Fruit fly (Drosophila melanogaster): Measurements from ENCODE around the gene sds22.

Gene sds22

DNA sequence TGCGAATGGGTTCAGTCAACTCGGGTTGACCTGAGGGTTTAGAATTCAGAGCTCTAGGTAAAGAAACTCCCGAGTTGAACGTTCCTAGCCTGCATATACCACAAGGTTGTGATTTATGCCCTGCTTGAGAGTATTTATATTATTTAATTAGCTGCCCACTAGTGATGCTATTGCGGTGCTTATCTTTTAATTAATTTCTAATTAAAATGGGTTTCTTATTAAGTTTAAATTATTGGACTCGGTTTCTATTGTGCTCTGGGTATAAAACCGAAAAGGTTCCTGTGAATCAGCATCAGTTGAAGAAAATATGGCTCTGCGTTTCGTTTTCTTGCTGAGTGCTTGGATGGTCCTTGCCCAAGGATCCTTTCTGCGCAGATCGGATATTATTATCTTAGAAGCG lies 24.0 kb downstream of the sds22 start, which contains the start of gene CG5866:
Gene CG5866, plus strand, starts transcription at position 301 of the 400 bp plus-strand sequence.
- TF ChIP-seq TFAM (GFP tag; optimal IDR thresholded peaks at IDR 0.05): no peak
- no peak for TF ChIP-seq CG2875 (GFP tag; optimal IDR thresholded peaks at IDR 0.05)

DNA sequence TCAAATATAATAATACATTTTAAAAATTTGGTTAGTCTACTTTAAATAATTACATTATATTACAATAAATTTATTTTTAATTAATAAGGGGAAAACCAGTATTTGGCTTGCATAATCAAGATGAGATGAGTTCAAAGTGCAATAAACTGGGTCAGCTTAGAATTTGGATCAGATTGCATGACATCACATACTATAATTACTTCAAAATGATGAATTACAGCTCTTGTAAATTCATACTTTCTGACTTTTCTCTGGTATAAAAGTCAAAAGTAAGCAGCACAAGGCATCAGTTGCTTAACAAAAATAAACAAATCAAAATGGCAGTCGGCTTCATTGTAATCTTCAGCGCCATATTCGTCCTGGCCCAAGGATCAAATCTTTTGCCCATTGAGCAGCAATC lies 25.8 kb downstream of the sds22 start, which contains the start of gene CG33333:
Gene CG33333, plus strand, starts transcription at position 301 of the 400 bp plus-strand sequence.
- no peak for TF ChIP-seq CG4328 (GFP tag; optimal IDR thresholded peaks at IDR 0.05)
- TF ChIP-seq CG31365 (tag; optimal IDR thresholded peaks at IDR 0.05): no peak
- TF ChIP-seq CG16813 (GFP tag; IDR thresholded peaks at IDR 0.05; ENCODE audit: partially characterized antibody): no peak
- TF ChIP-seq Deaf1 (tag; optimal IDR thresholded peaks at IDR 0.05): no peak
- no peak for TF ChIP-seq Med (GFP tag)
- no peak for TF ChIP-seq inv (GFP tag; IDR thresholded peaks at IDR 0.05; ENCODE audit: partially characterized antibody)
- no peak for TF ChIP-seq CG3995 (GFP tag; optimal IDR thresholded peaks at IDR 0.05)
- TF ChIP-seq CG1024 (GFP tag; IDR thresholded peaks at IDR 0.05): no peak
- TF ChIP-seq Ssrp (tag; optimal IDR thresholded peaks at IDR 0.05): no peak
- TF ChIP-seq CG3726 (GFP tag; IDR thresholded peaks at IDR 0.05): no peak
- TF ChIP-seq mam (GFP tag; optimal IDR thresholded peaks at IDR 0.05): no peak
- TF ChIP-seq CG12391 (tag; optimal IDR thresholded peaks at IDR 0.05): no peak
- TF ChIP-seq CG5245 (GFP tag; optimal IDR thresholded peaks at IDR 0.05): no peak
- no peak for TF ChIP-seq CG17328 (GFP tag; IDR thresholded peaks at IDR 0.05)
- TF ChIP-seq slou (GFP tag; optimal IDR thresholded peaks at IDR 0.05): no peak
- no peak for TF ChIP-seq CG12769 (tag; optimal IDR thresholded peaks at IDR 0.05)
- TF ChIP-seq vvl (GFP tag; IDR thresholded peaks at IDR 0.05): no peak

DNA sequence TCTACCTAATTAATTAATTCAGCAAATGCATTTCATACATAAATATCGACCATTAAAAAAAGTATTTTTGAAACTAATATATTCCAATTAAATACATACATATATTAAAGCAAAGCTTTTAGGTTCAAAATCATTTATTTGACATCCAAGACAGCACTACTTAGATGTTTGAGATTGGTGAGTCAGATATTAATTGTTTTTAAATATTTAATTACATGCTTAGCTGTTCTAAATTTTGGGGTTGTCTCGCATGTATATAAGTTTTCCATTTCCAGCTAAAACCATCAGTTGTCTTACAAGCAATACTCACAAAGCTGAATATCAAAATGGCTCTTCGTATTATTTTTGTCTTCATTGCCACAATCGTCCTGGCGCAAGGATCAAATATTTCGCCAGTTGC lies 27.1 kb downstream of the sds22 start, which contains the start of gene CG42834:
Gene CG42834, plus strand, starts transcription at position 301 of the 400 bp plus-strand sequence.
- no peak for TF ChIP-seq CG3163 (GFP tag; optimal IDR thresholded peaks at IDR 0.05)
- TF ChIP-seq Hsf (GFP tag; optimal IDR thresholded peaks at IDR 0.05): no peak
- TF ChIP-seq Neu2 (GFP tag; optimal IDR thresholded peaks at IDR 0.05; ENCODE audit: borderline replicate concordance): no peak
- no peak for TF ChIP-seq CTCF (GFP tag; optimal IDR thresholded peaks at IDR 0.05)
- no peak for TF ChIP-seq slou (GFP tag; optimal IDR thresholded peaks at IDR 0.05)
- TF ChIP-seq D19A (tag; optimal IDR thresholded peaks at IDR 0.05): no peak
- TF ChIP-seq CG7357 (GFP tag; IDR thresholded peaks at IDR 0.05): no peak
- TF ChIP-seq Gsc (GFP tag; IDR thresholded peaks at IDR 0.05): no peak
- TF ChIP-seq CG15696 (tag; optimal IDR thresholded peaks at IDR 0.05): no peak
- no peak for TF ChIP-seq CG14441 (GFP tag; IDR thresholded peaks at IDR 0.05)

DNA sequence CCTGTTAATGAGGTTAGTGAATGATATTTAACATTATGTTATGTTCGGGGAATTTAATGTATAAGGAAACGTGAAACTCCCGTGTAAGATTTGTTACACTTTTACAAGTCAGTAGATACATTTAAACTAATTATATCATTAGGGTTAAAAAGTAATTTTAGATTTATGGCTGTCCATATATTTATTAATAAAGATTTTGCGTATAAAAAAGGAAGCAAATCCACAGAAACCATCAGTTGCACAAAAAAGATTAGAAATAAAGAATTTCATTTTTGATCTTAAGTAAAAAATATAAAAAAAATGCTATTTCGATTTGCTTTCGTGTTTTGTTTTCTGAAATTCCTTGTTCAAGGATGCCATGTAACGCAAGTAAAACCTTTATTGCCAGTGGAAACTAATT lies 28.9 kb downstream of the sds22 start, which contains the start of gene CG42835:
Gene CG42835, plus strand, starts transcription at position 301 of the 400 bp plus-strand sequence.
- no peak for TF ChIP-seq CG2889 (GFP tag; IDR thresholded peaks at IDR 0.05)
- no peak for TF ChIP-seq hb (GFP tag; IDR thresholded peaks at IDR 0.05; ENCODE audit: partially characterized antibody)
- no peak for TF ChIP-seq fd3F (GFP tag; optimal IDR thresholded peaks at IDR 0.05)
- no peak for TF ChIP-seq Awh (GFP tag; IDR thresholded peaks at IDR 0.05)
- no peak for TF ChIP-seq Sox102F (GFP tag; optimal IDR thresholded peaks at IDR 0.05)
- TF ChIP-seq CG3847 (GFP tag; IDR thresholded peaks at IDR 0.05): no peak
- no peak for TF ChIP-seq jumu (GFP tag; optimal IDR thresholded peaks at IDR 0.05)
- no peak for TF ChIP-seq CG31388 (GFP tag; optimal IDR thresholded peaks at IDR 0.05)
- no peak for TF ChIP-seq ham (GFP tag; IDR thresholded peaks at IDR 0.05)
- no peak for TF ChIP-seq CG43689 (GFP tag; IDR thresholded peaks at IDR 0.05)
- no peak for TF ChIP-seq sens (GFP tag)
- TF ChIP-seq lmd (GFP tag; IDR thresholded peaks at IDR 0.05): no peak

Data from whole organism, embryonic.